Worm (Caenorhabditis elegans) whole organism, L4 larva: ENCODE results near the gene str-236.

ENCODE experiments used
- F10B5.3 ChIP-seq: sonication (generic microtip); optimal IDR thresholded peaks from 2 replicates; lab custom pipeline; 2016; ENCODE audit warnings: mild to moderate bottlenecking, missing genetic modification characterization, missing compliant biosample characterization
- F37D6.2 ChIP-seq: sonication (generic microtip); optimal IDR thresholded peaks from 2 replicates; lab custom pipeline; 2016; ENCODE audit warnings: mild to moderate bottlenecking, missing genetic modification characterization, missing compliant biosample characterization
- F44E2.7 ChIP-seq: fragments of 200-800 bp; sonication (Bioruptor generic); IDR thresholded peaks from 2 replicates; pipeline ENCODE4 v2.1.2; 2022; ENCODE audit warnings: missing genetic modification characterization, missing compliant biosample characterization
- T20F7.1 ChIP-seq: fragments of 200-800 bp; sonication (Bioruptor generic); optimal IDR thresholded peaks from 2 replicates; lab custom pipeline; 2018; ENCODE audit warnings: mild to moderate bottlenecking, missing genetic modification characterization, missing compliant biosample characterization
- ZK546.5 ChIP-seq, 2 experiments: sonication (generic microtip); optimal IDR thresholded peaks; 2 replicates each; lab custom pipeline; 2017; ENCODE audit warnings: missing biosample characterization in 2 of 2, missing genetic modification characterization in 2 of 2
- aha-1 ChIP-seq: fragments of 150-350 bp; peaks from one replicate; lab custom pipeline; 2014; ENCODE audit warnings: missing biosample characterization, missing genetic modification characterization
- arid-1 ChIP-seq: fragments of 200-800 bp; sonication (Bioruptor generic); conservative IDR thresholded peaks from 2 replicates; pipeline ENCODE4 v1.3.6; 2022; ENCODE audit warnings: missing genetic modification reagents, missing genetic modification characterization, missing compliant biosample characterization
- attf-4 ChIP-seq: sonication (generic microtip); optimal IDR thresholded peaks from 3 replicates; lab custom pipeline; 2017; ENCODE audit warnings: missing biosample characterization, missing genetic modification characterization
- ces-1 ChIP-seq: fragments of 150-350 bp; sonication (generic microtip); optimal IDR thresholded peaks from 4 replicates; lab custom pipeline; 2014; ENCODE audit warnings: missing biosample characterization, missing genetic modification reagents, missing genetic modification characterization
- cey-2 ChIP-seq: sonication (generic microtip); optimal IDR thresholded peaks from 3 replicates; lab custom pipeline; 2017; ENCODE audit warnings: missing genetic modification characterization, mild to moderate bottlenecking, missing compliant biosample characterization, antibody characterized with exemption, borderline replicate concordance; ENCODE audit not compliant: insufficient read depth
- ctbp-1 ChIP-seq: fragments of 200-800 bp; sonication (Bioruptor generic); IDR thresholded peaks from 2 replicates; pipeline ENCODE4 v1.3.6; 2022; ENCODE audit warnings: missing genetic modification reagents, missing genetic modification characterization, missing compliant biosample characterization
- daf-12 ChIP-seq: fragments of 150-350 bp; optimal IDR thresholded peaks from 2 replicates; lab custom pipeline; 2014; ENCODE audit warnings: missing biosample characterization, missing genetic modification reagents, missing genetic modification characterization
- daf-16 ChIP-seq, 3 experiments: sonication (generic microtip); optimal IDR thresholded peaks; 2 replicates each; lab custom pipeline; 2016 to 2017; ENCODE audit warnings: missing genetic modification characterization in 3 of 3, missing genetic modification reagents in 3 of 3, mild to moderate bottlenecking in 2 of 3, missing compliant biosample characterization in 2 of 3, missing biosample characterization in 1 of 3, moderate library complexity in 1 of 3
- dpl-1 ChIP-seq: fragments of 150-350 bp; optimal IDR thresholded peaks from 2 replicates; lab custom pipeline; 2014; ENCODE audit warnings: missing biosample characterization, missing genetic modification reagents, missing genetic modification characterization
- dve-1 ChIP-seq: sonication (generic microtip); optimal IDR thresholded peaks from 2 replicates; lab custom pipeline; 2017; ENCODE audit warnings: antibody characterized with exemption, mild to moderate bottlenecking, missing genetic modification characterization, missing compliant biosample characterization; ENCODE audit not compliant: insufficient read depth
- egl-27 ChIP-seq: sonication (generic microtip); optimal IDR thresholded peaks from 3 replicates; lab custom pipeline; 2017; ENCODE audit warnings: missing biosample characterization, missing genetic modification reagents, missing genetic modification characterization
- egl-43 ChIP-seq: fragments of 200-800 bp; sonication (Bioruptor generic); IDR thresholded peaks from 2 replicates; pipeline ENCODE4 v1.3.6; 2022; ENCODE audit warnings: missing genetic modification reagents, missing genetic modification characterization, missing compliant biosample characterization
- fkh-10 ChIP-seq: fragments of 150-350 bp; optimal IDR thresholded peaks from 2 replicates; lab custom pipeline; 2014; ENCODE audit warnings: missing biosample characterization, missing genetic modification reagents, missing genetic modification characterization
- hlh-11 ChIP-seq: fragments of 200-800 bp; sonication (Bioruptor generic); optimal IDR thresholded peaks from 2 replicates; lab custom pipeline; 2018; ENCODE audit warnings: mild to moderate bottlenecking, missing genetic modification characterization, missing compliant biosample characterization
- lim-7 ChIP-seq: fragments of 200-800 bp; sonication (Bioruptor generic); IDR thresholded peaks from 2 replicates; pipeline ENCODE4 v1.3.6; 2022; ENCODE audit warnings: missing genetic modification characterization, missing compliant biosample characterization
- lin-1 ChIP-seq: fragments of 200-800 bp; sonication (Bioruptor generic); IDR thresholded peaks from 2 replicates; pipeline ENCODE4 v1.3.6; 2022; ENCODE audit warnings: missing genetic modification reagents, missing genetic modification characterization, missing compliant biosample characterization
- lin-38 ChIP-seq: fragments of 200-800 bp; sonication (Bioruptor generic); IDR thresholded peaks from 2 replicates; pipeline ENCODE4 v1.3.6; 2022; ENCODE audit warnings: missing genetic modification reagents, missing genetic modification characterization, missing compliant biosample characterization
- lir-3 ChIP-seq: sonication (generic microtip); optimal IDR thresholded peaks from 2 replicates; lab custom pipeline; 2016; ENCODE audit warnings: mild to moderate bottlenecking, missing genetic modification characterization, missing compliant biosample characterization
- lsy-2 ChIP-seq, 2 experiments: fragments of 150-350 bp in 1 of 2; sonication (generic microtip) in 1 of 2; optimal IDR thresholded peaks; 2 replicates each; lab custom pipeline; 2014 to 2017; ENCODE audit warnings: missing biosample characterization in 2 of 2, missing genetic modification characterization in 2 of 2
- mdl-1 ChIP-seq, 2 experiments: fragments of 150-350 bp in 1 of 2; sonication (generic microtip) in 1 of 2; optimal IDR thresholded peaks; 2 replicates each; lab custom pipeline; 2014 to 2017; ENCODE audit warnings: missing biosample characterization in 2 of 2, missing genetic modification characterization in 2 of 2
- mdt-29 ChIP-seq: fragments of 200-800 bp; sonication (Bioruptor generic); IDR thresholded peaks from 2 replicates; pipeline ENCODE4 v1.3.6; 2022; ENCODE audit warnings: missing genetic modification reagents, missing genetic modification characterization, missing compliant biosample characterization
- nhr-10 ChIP-seq: fragments of 150-350 bp; optimal IDR thresholded peaks from 2 replicates; lab custom pipeline; 2014; ENCODE audit warnings: missing biosample characterization, missing genetic modification characterization
- nhr-28 ChIP-seq: fragments of 150-350 bp; optimal IDR thresholded peaks from 2 replicates; lab custom pipeline; 2014; ENCODE audit warnings: missing biosample characterization, missing genetic modification characterization
- nhr-42 ChIP-seq: fragments of 200-800 bp; sonication (Bioruptor generic); IDR thresholded peaks from 2 replicates; pipeline ENCODE4 v1.3.6; 2022; ENCODE audit warnings: missing genetic modification characterization, missing compliant biosample characterization
- nhr-6 ChIP-seq: fragments of 150-350 bp; optimal IDR thresholded peaks from 2 replicates; lab custom pipeline; 2014; ENCODE audit warnings: missing biosample characterization, missing genetic modification characterization
- nhr-76 ChIP-seq: fragments of 150-350 bp; optimal IDR thresholded peaks from 2 replicates; lab custom pipeline; 2014; ENCODE audit warnings: missing biosample characterization, missing genetic modification characterization
- pha-4 ChIP-seq, 2 experiments: fragments of 150-350 bp in 1 of 2; fragments of 200-800 bp in 1 of 2; sonication (Bioruptor generic) in 1 of 2; IDR thresholded peaks in 1 of 2; optimal IDR thresholded peaks in 1 of 2; 2 replicates each; pipeline versions ENCODE4 v1.3.6 to Lab custom; 2014 to 2022; ENCODE audit warnings: missing genetic modification characterization in 2 of 2, missing genetic modification reagents in 2 of 2, missing biosample characterization in 1 of 2, missing compliant biosample characterization in 1 of 2
- php-3 ChIP-seq: fragments of 200-800 bp; sonication (Bioruptor generic); IDR thresholded peaks from 2 replicates; pipeline ENCODE4 v1.3.6; 2022; ENCODE audit warnings: missing genetic modification reagents, missing genetic modification characterization, missing compliant biosample characterization
- pqm-1 ChIP-seq: sonication (generic microtip); optimal IDR thresholded peaks from 2 replicates; lab custom pipeline; 2017; ENCODE audit warnings: missing biosample characterization, missing genetic modification characterization
- spr-1 ChIP-seq: sonication (generic microtip); optimal IDR thresholded peaks from 2 replicates; lab custom pipeline; 2016; ENCODE audit warnings: mild to moderate bottlenecking, missing genetic modification characterization, missing compliant biosample characterization
- spr-3 ChIP-seq: fragments of 200-800 bp; sonication (Bioruptor generic); optimal IDR thresholded peaks from 2 replicates; lab custom pipeline; 2018; ENCODE audit warnings: mild to moderate bottlenecking, missing genetic modification characterization, missing compliant biosample characterization
- tra-1 ChIP-seq: fragments of 200-800 bp; sonication (Bioruptor generic); IDR thresholded peaks from 2 replicates; pipeline ENCODE4 v1.3.6; 2022; ENCODE audit warnings: missing genetic modification reagents, missing genetic modification characterization, missing compliant biosample characterization
- unc-62 ChIP-seq, 3 experiments: fragments of 150-350 bp in 1 of 3; sonication (generic microtip); optimal IDR thresholded peaks in 2 of 3; peaks in 1 of 3; 1 replicate in 1 of 3; 2 replicates in 2 of 3; lab custom pipeline; 2014 to 2017; ENCODE audit warnings: missing biosample characterization in 3 of 3, missing genetic modification characterization in 3 of 3, missing genetic modification reagents in 3 of 3, missing genotype in 1 of 3
- vab-7 ChIP-seq: fragments of 200-800 bp; sonication (Bioruptor generic); IDR thresholded peaks from 2 replicates; pipeline ENCODE4 v1.3.6; 2022; ENCODE audit warnings: missing genetic modification reagents, missing genetic modification characterization, missing compliant biosample characterization
- zfp-3 ChIP-seq: fragments of 200-800 bp; sonication (Bioruptor generic); conservative IDR thresholded peaks from 2 replicates; pipeline ENCODE4 v1.3.6; 2022; ENCODE audit warnings: missing genetic modification reagents, missing genetic modification characterization, missing compliant biosample characterization
- zip-11 ChIP-seq: fragments of 200-800 bp; sonication (Bioruptor generic); IDR thresholded peaks from 2 replicates; pipeline ENCODE4 v1.3.6; 2022; ENCODE audit warnings: missing genetic modification characterization, missing compliant biosample characterization
- zip-2 ChIP-seq: fragments of 150-350 bp; optimal IDR thresholded peaks from 2 replicates; lab custom pipeline; 2014; ENCODE audit warnings: missing biosample characterization, missing genetic modification characterization
- ztf-7 ChIP-seq: fragments of 150-350 bp; optimal IDR thresholded peaks from 2 replicates; lab custom pipeline; 2014; ENCODE audit warnings: missing biosample characterization, missing genetic modification characterization

Gene str-236

ce11 chrV:1553004-1553403, 25.1 kb upstream of the str-236 start, which contains the start of gene srsx-8:
srsx-8 (minus strand) TSS chrV:1553104.
- TF ChIP-seq nhr-6 (tag; lab: Kevin White, UChicago) = no peak
- no peak for TF ChIP-seq dpl-1 (GFP tag; lab: Kevin White, UChicago)
- TF ChIP-seq tra-1 (GFP tag; lab: Robert Waterston, UW) = no peak

ce11 chrV:1551143-1551542, 23.3 kb upstream of the str-236 start:
- no peak for TF ChIP-seq egl-43 (GFP tag; lab: Robert Waterston, UW)
- TF ChIP-seq unc-62 (GFP tag; optimal IDR thresholded peaks at IDR 0.05 in 1 of 2; lab: Kevin White, UChicago) = peak in 1 of 2 experiments; percentile 91
- no peak for TF ChIP-seq unc-62 (tag; optimal IDR thresholded peaks at IDR 0.05; lab: Kevin White, UChicago)

ce11 chrV:1550697-1551096, 22.8 kb upstream of the str-236 start:
- TF ChIP-seq F44E2.7 (GFP tag; lab: Robert Waterston, UW) (no peak), aha-1 (tag; lab: Kevin White, UChicago) (peak; percentile 60)

- TF ChIP-seq spr-1 (tag; lab: Kevin White, UChicago) = no peak
- no peak for TF ChIP-seq nhr-42 (GFP tag; lab: Robert Waterston, UW)
- TF ChIP-seq F37D6.2 (tag; lab: Kevin White, UChicago) = no peak
- no peak for TF ChIP-seq lim-7
- no peak for TF ChIP-seq cey-2 (tag; lab: Kevin White, UChicago)
- TF ChIP-seq zip-11 = no peak
- no peak for TF ChIP-seq dve-1 (tag; lab: Kevin White, UChicago)
- TF ChIP-seq lir-3 = no peak
- TF ChIP-seq lin-1 = no peak
- TF ChIP-seq ctbp-1 (GFP tag; lab: Robert Waterston, UW) = no peak
- no peak for TF ChIP-seq ces-1 (GFP tag; lab: Kevin White, UChicago)
- TF ChIP-seq fkh-10 (GFP tag; lab: Kevin White, UChicago) = no peak
- TF ChIP-seq pha-4 (GFP tag; IDR thresholded peaks at IDR 0.05; lab: Robert Waterston, UW) = no peak
- TF ChIP-seq pha-4 (tag; optimal IDR thresholded peaks at IDR 0.05; lab: Kevin White, UChicago) = no peak
- no peak for TF ChIP-seq lsy-2 (tag; optimal IDR thresholded peaks at IDR 0.05; lab: Kevin White, UChicago)
- TF ChIP-seq attf-4 = no peak
- no peak for TF ChIP-seq nhr-10
- no peak for TF ChIP-seq hlh-11 (tag; lab: Kevin White, UChicago)
- no peak for TF ChIP-seq T20F7.1 (GFP tag; lab: Kevin White, UChicago)
- no peak for TF ChIP-seq F10B5.3
- no peak for TF ChIP-seq daf-12
These were observed 20.0 kb upstream of the str-236 start, which contains the start of gene F52F10.2 for ce11 chrV:1547843-1548242. F52F10.2 (plus strand) TSS chrV:1548143.

- no peak for TF ChIP-seq arid-1
- TF ChIP-seq zfp-3 = no peak
- TF ChIP-seq T20F7.1 (GFP tag; lab: Kevin White, UChicago) = no peak
- no peak for TF ChIP-seq zip-2 (tag; lab: Kevin White, UChicago)
- no peak for TF ChIP-seq ZK546.5 (tag; optimal IDR thresholded peaks at IDR 0.05; lab: Kevin White, UChicago)
- TF ChIP-seq lir-3 = no peak
- TF ChIP-seq pqm-1 (tag; lab: Kevin White, UChicago) = peak; percentile 33
- no peak for TF ChIP-seq mdl-1 (tag; optimal IDR thresholded peaks at IDR 0.05; lab: Kevin White, UChicago)
- no peak for TF ChIP-seq nhr-76 (tag; lab: Kevin White, UChicago)
- TF ChIP-seq daf-16 (GFP tag; optimal IDR thresholded peaks at IDR 0.05; lab: Kevin White, UChicago) = no peak
- TF ChIP-seq daf-16 (tag; optimal IDR thresholded peaks at IDR 0.05; lab: Kevin White, UChicago) = peak; percentile 27
- TF ChIP-seq nhr-28 = peak; percentile 24
- no peak for TF ChIP-seq lin-38 (GFP tag; lab: Robert Waterston, UW)
- no peak for TF ChIP-seq zip-11
- TF ChIP-seq php-3 (GFP tag; lab: Robert Waterston, UW) = peak; percentile 64; the same call in 1 of the 2 replicates
- TF ChIP-seq egl-27 (tag; lab: Kevin White, UChicago) = no peak
- no peak for TF ChIP-seq mdt-29
- TF ChIP-seq vab-7 (GFP tag; lab: Robert Waterston, UW) = no peak
- TF ChIP-seq aha-1 (tag; lab: Kevin White, UChicago) = no peak
- TF ChIP-seq ztf-7 (tag; lab: Kevin White, UChicago) = no peak
- no peak for TF ChIP-seq dpl-1 (GFP tag; lab: Kevin White, UChicago)
- TF ChIP-seq spr-1 (tag; lab: Kevin White, UChicago) = no peak
- TF ChIP-seq spr-3 (GFP tag; lab: Kevin White, UChicago) = no peak
- TF ChIP-seq F10B5.3 = no peak
These were observed 17.8 kb upstream of the str-236 start, which contains the start of gene oac-32 for ce11 chrV:1545694-1546093. oac-32 (minus strand) TSS chrV:1545783.
